Worm (Caenorhabditis elegans) whole organism, L1 larva: Measurements from ENCODE around the gene ipla-5.
A peak's percentile ranks its signal among the peaks of the same experiment; 100 is the strongest.

Experiments
- C04F5.9 ChIP-seq: sonication (generic microtip); optimal IDR thresholded peaks from 2 replicates; lab custom pipeline; 2016; ENCODE audit warnings: missing genetic modification characterization, missing compliant biosample characterization
- C34B4.2 ChIP-seq: sonication (generic microtip); optimal IDR thresholded peaks from 2 replicates; lab custom pipeline; 2017; ENCODE audit warnings: mild to moderate bottlenecking, missing genetic modification characterization, missing compliant biosample characterization
- alr-1 ChIP-seq: fragments of 200-800 bp; sonication (Bioruptor generic); optimal IDR thresholded peaks from 2 replicates; lab custom pipeline; 2018; ENCODE audit warnings: borderline replicate concordance, mild to moderate bottlenecking, missing genetic modification characterization, missing compliant biosample characterization
- aly-2 ChIP-seq: fragments of 150-350 bp; optimal IDR thresholded peaks from 2 replicates; lab custom pipeline; 2014; ENCODE audit warnings: missing biosample characterization, missing genetic modification characterization
- ama-1 ChIP-seq: fragments of 150-350 bp; optimal IDR thresholded peaks from 2 replicates; lab custom pipeline; 2014
- blmp-1 ChIP-seq: fragments of 150-350 bp; optimal IDR thresholded peaks from 2 replicates; lab custom pipeline; 2014; ENCODE audit warnings: missing biosample characterization, missing genetic modification characterization
- ceh-82 ChIP-seq, 3 experiments: fragments of 150-350 bp in 1 of 3; sonication (generic microtip) in 2 of 3; optimal IDR thresholded peaks; 2 replicates each; lab custom pipeline; 2014 to 2017; ENCODE audit warnings: missing biosample characterization in 3 of 3, missing genetic modification characterization in 3 of 3
- ceh-88 ChIP-seq: fragments of 200-800 bp; sonication (Bioruptor generic); IDR thresholded peaks from 2 replicates; pipeline ENCODE4 v1.3.6; 2022; ENCODE audit warnings: missing genetic modification characterization, missing compliant biosample characterization
- dpl-1 ChIP-seq, 3 experiments: fragments of 150-350 bp in 2 of 3; sonication (generic microtip) in 1 of 3; optimal IDR thresholded peaks; 2 replicates each; lab custom pipeline; 2014 to 2017; ENCODE audit warnings: missing biosample characterization in 3 of 3, missing genetic modification characterization in 3 of 3, missing genetic modification reagents in 3 of 3
- dsc-1 ChIP-seq: sonication (generic microtip); optimal IDR thresholded peaks from 2 replicates; lab custom pipeline; 2016; ENCODE audit warnings: mild to moderate bottlenecking, missing genetic modification characterization, missing compliant biosample characterization
- efl-1 ChIP-seq, 4 experiments: fragments of 150-350 bp; optimal IDR thresholded peaks in 3 of 4; peaks in 1 of 4; 1 replicate in 1 of 4; 2 replicates in 3 of 4; lab custom pipeline; 2014; ENCODE audit warnings: missing biosample characterization in 2 of 4, missing genetic modification characterization in 2 of 4, missing genetic modification reagents in 2 of 4
- egl-13 ChIP-seq: sonication (generic microtip); optimal IDR thresholded peaks from 2 replicates; lab custom pipeline; 2016; ENCODE audit warnings: missing genotype, missing genetic modification reagents, missing genetic modification characterization, missing compliant biosample characterization
- egl-27 ChIP-seq, 2 experiments: fragments of 150-350 bp in 1 of 2; sonication (generic microtip); optimal IDR thresholded peaks; 3 replicates each; lab custom pipeline; 2017 to 2018; ENCODE audit warnings: missing biosample characterization in 2 of 2, missing genetic modification characterization in 2 of 2, missing genetic modification reagents in 2 of 2
- elt-3 ChIP-seq, 6 experiments: fragments of 150-350 bp in 1 of 6; sonication (generic microtip); optimal IDR thresholded peaks; 2 replicates each; lab custom pipeline; 2017 to 2018; ENCODE audit warnings: missing biosample characterization in 6 of 6, missing genetic modification characterization in 6 of 6, inconsistent platforms in 1 of 6
- fkh-10 ChIP-seq: sonication (generic microtip); optimal IDR thresholded peaks from 2 replicates; lab custom pipeline; 2017; ENCODE audit warnings: missing biosample characterization, missing genetic modification reagents, missing genetic modification characterization
- fkh-4 ChIP-seq: sonication (generic microtip); optimal IDR thresholded peaks from 2 replicates; lab custom pipeline; 2016; ENCODE audit warnings: missing compliant biosample characterization, missing genetic modification characterization, borderline replicate concordance
- fkh-8 ChIP-seq: sonication (generic microtip); optimal IDR thresholded peaks from 2 replicates; lab custom pipeline; 2016; ENCODE audit warnings: mild to moderate bottlenecking, missing genetic modification characterization, missing compliant biosample characterization
- fos-1 ChIP-seq: fragments of 150-350 bp; optimal IDR thresholded peaks from 2 replicates; lab custom pipeline; 2014; ENCODE audit warnings: missing biosample characterization, missing genetic modification characterization
- hlh-17 ChIP-seq: fragments of 200-800 bp; sonication (Bioruptor generic); optimal IDR thresholded peaks from 2 replicates; lab custom pipeline; 2018; ENCODE audit warnings: missing genetic modification characterization, mild to moderate bottlenecking, missing compliant biosample characterization, moderate library complexity, borderline replicate concordance
- irx-1 ChIP-seq: sonication (generic microtip); optimal IDR thresholded peaks from 2 replicates; lab custom pipeline; 2016; ENCODE audit warnings: missing genetic modification characterization, missing compliant biosample characterization
- isw-1 ChIP-seq: fragments of 200-800 bp; sonication (Bioruptor generic); IDR thresholded peaks from 2 replicates; pipeline ENCODE4 v1.3.6; 2022; ENCODE audit warnings: missing genetic modification characterization, missing compliant biosample characterization
- lin-13 ChIP-seq: fragments of 150-350 bp; optimal IDR thresholded peaks from 2 replicates; lab custom pipeline; 2014; ENCODE audit warnings: missing biosample characterization, missing genetic modification reagents, missing genetic modification characterization
- lin-14 ChIP-seq: fragments of 200-800 bp; sonication (Bioruptor generic); optimal IDR thresholded peaks from 2 replicates; lab custom pipeline; 2018; ENCODE audit warnings: mild to moderate bottlenecking, missing genetic modification characterization, moderate library complexity, missing compliant biosample characterization
- lin-35 ChIP-seq, 2 experiments: fragments of 150-350 bp; optimal IDR thresholded peaks; 2 replicates each; lab custom pipeline; 2014; ENCODE audit warnings: missing biosample characterization in 2 of 2, missing genetic modification characterization in 2 of 2, missing genetic modification reagents in 2 of 2
- lsy-2 ChIP-seq, 2 experiments: fragments of 150-350 bp; optimal IDR thresholded peaks; 2 replicates each; lab custom pipeline; 2014; ENCODE audit warnings: missing biosample characterization in 2 of 2, missing genetic modification characterization in 2 of 2
- mab-9 ChIP-seq: fragments of 200-800 bp; sonication (Bioruptor generic); IDR thresholded peaks from 2 replicates; pipeline ENCODE4 v1.3.6; 2022; ENCODE audit warnings: missing genetic modification reagents, missing genetic modification characterization, missing compliant biosample characterization
- mef-2 ChIP-seq: fragments of 150-350 bp; optimal IDR thresholded peaks from 2 replicates; lab custom pipeline; 2014; ENCODE audit warnings: missing biosample characterization, missing genetic modification characterization
- nhr-47 ChIP-seq: sonication (generic microtip); optimal IDR thresholded peaks from 2 replicates; lab custom pipeline; 2016; ENCODE audit warnings: mild to moderate bottlenecking, missing genetic modification characterization, moderate library complexity, missing compliant biosample characterization
- nhr-71 ChIP-seq: sonication (generic microtip); optimal IDR thresholded peaks from 2 replicates; lab custom pipeline; 2016; ENCODE audit warnings: mild to moderate bottlenecking, missing genetic modification characterization, moderate library complexity, missing compliant biosample characterization
- nhr-90 ChIP-seq: sonication (generic microtip); optimal IDR thresholded peaks from 2 replicates; lab custom pipeline; 2016; ENCODE audit warnings: mild to moderate bottlenecking, missing genetic modification characterization, missing compliant biosample characterization; ENCODE audit not compliant: poor library complexity
- pag-3 ChIP-seq: sonication (generic microtip); optimal IDR thresholded peaks from 2 replicates; lab custom pipeline; 2017; ENCODE audit warnings: missing genetic modification characterization, mild to moderate bottlenecking, missing compliant biosample characterization, antibody characterized with exemption, borderline replicate concordance; ENCODE audit not compliant: insufficient read depth
- skn-1 ChIP-seq: fragments of 150-350 bp; optimal IDR thresholded peaks from 2 replicates; lab custom pipeline; 2014; ENCODE audit warnings: missing biosample characterization, missing genetic modification characterization
- snu-23 ChIP-seq: sonication (generic microtip); optimal IDR thresholded peaks from 2 replicates; lab custom pipeline; 2016; ENCODE audit warnings: missing genetic modification characterization, missing compliant biosample characterization
- sup-37 ChIP-seq: fragments of 200-800 bp; sonication (Bioruptor generic); optimal IDR thresholded peaks from 2 replicates; lab custom pipeline; 2018; ENCODE audit warnings: mild to moderate bottlenecking, missing genetic modification characterization, missing compliant biosample characterization
- swsn-7 ChIP-seq: sonication (generic microtip); optimal IDR thresholded peaks from 2 replicates; lab custom pipeline; 2016; ENCODE audit warnings: missing genetic modification characterization, missing compliant biosample characterization
- tbx-2 ChIP-seq: sonication (generic microtip); optimal IDR thresholded peaks from 2 replicates; lab custom pipeline; 2016; ENCODE audit warnings: missing genetic modification characterization, missing compliant biosample characterization
- tlp-1 ChIP-seq: fragments of 150-350 bp; optimal IDR thresholded peaks from 2 replicates; lab custom pipeline; 2014; ENCODE audit warnings: missing biosample characterization, missing genetic modification characterization
- unc-86 ChIP-seq: sonication (generic microtip); optimal IDR thresholded peaks from 2 replicates; lab custom pipeline; 2016; ENCODE audit warnings: missing genetic modification characterization, missing compliant biosample characterization
- vab-15 ChIP-seq: sonication (generic microtip); optimal IDR thresholded peaks from 2 replicates; lab custom pipeline; 2017; ENCODE audit warnings: missing genotype, mild to moderate bottlenecking, missing genetic modification characterization, missing compliant biosample characterization
- xbp-1 ChIP-seq: sonication (generic microtip); optimal IDR thresholded peaks from 2 replicates; lab custom pipeline; 2016; ENCODE audit warnings: missing genetic modification characterization, missing compliant biosample characterization
- zag-1 ChIP-seq: fragments of 150-350 bp; optimal IDR thresholded peaks from 2 replicates; lab custom pipeline; 2014; ENCODE audit warnings: missing biosample characterization, missing genetic modification characterization

Gene ipla-5

ce11 chrIV:8761896-8762295 is 46.8 kb downstream of the ipla-5 start, which contains the start of the genes F20C5.11 and klp-11:
Gene F20C5.11, minus strand, starts transcription at chrIV:8761996.
Gene klp-11, minus strand, starts transcription at chrIV:8762066.
- TF ChIP-seq egl-13 (tag; lab: Kevin White, UChicago), result no peak
- TF ChIP-seq ama-1, result no peak
- no peak for TF ChIP-seq nhr-90 (tag; lab: Kevin White, UChicago)
- no peak for TF ChIP-seq hlh-17 (GFP tag; lab: Kevin White, UChicago)
- TF ChIP-seq vab-15 (tag; lab: Kevin White, UChicago), result no peak
- no peak for TF ChIP-seq C04F5.9 (tag; lab: Kevin White, UChicago)
- TF ChIP-seq snu-23 (GFP tag; lab: Kevin White, UChicago), result no peak
- TF ChIP-seq sup-37 (GFP tag; lab: Kevin White, UChicago), result no peak
- no peak for TF ChIP-seq nhr-47 (tag; lab: Kevin White, UChicago)
- no peak for TF ChIP-seq aly-2 (tag; lab: Kevin White, UChicago)
- no peak for TF ChIP-seq pag-3 (tag; lab: Kevin White, UChicago)

- TF ChIP-seq dpl-1 (GFP tag; optimal IDR thresholded peaks at IDR 0.05; lab: Kevin White, UChicago), result peak in 1 of 3 experiments; percentile 32
- TF ChIP-seq mab-9, result no peak
- TF ChIP-seq C34B4.2, result no peak
- TF ChIP-seq efl-1 (optimal IDR thresholded peaks at IDR 0.05; lab: Kevin White, UChicago), result peak; percentile 43 to 56
- TF ChIP-seq efl-1 (GFP tag; optimal IDR thresholded peaks at IDR 0.05 in 1 of 2; lab: Kevin White, UChicago), result peak in 1 of 2 experiments; percentile 9
- no peak for TF ChIP-seq elt-3 (tag; optimal IDR thresholded peaks at IDR 0.05; lab: Kevin White, UChicago)
- TF ChIP-seq tbx-2, result peak; percentile 41
- no peak for TF ChIP-seq ceh-88
- TF ChIP-seq fkh-4 (tag; lab: Kevin White, UChicago), result peak; percentile 65
- peak; percentile 47 for TF ChIP-seq fkh-8
- peak; percentile 92 for TF ChIP-seq lin-14
- TF ChIP-seq zag-1 (tag; lab: Kevin White, UChicago), result peak; percentile 48
- TF ChIP-seq isw-1 (GFP tag; lab: Robert Waterston, UW), result peak; percentile 35
- TF ChIP-seq xbp-1 (tag; lab: Kevin White, UChicago), result peak; percentile 14
- TF ChIP-seq skn-1 (tag; lab: Kevin White, UChicago), result peak; percentile 11
- TF ChIP-seq fkh-10 (GFP tag; lab: Kevin White, UChicago), result peak; percentile 84
- peak; percentile 49 for TF ChIP-seq unc-86 (tag; lab: Kevin White, UChicago)
- TF ChIP-seq egl-13 (tag; lab: Kevin White, UChicago), result peak; percentile 46
- TF ChIP-seq irx-1, result peak; percentile 24
- TF ChIP-seq lin-13, result no peak
- no peak for TF ChIP-seq blmp-1 (tag; lab: Kevin White, UChicago)
- TF ChIP-seq swsn-7 (tag; lab: Kevin White, UChicago), result peak; percentile 49
- no peak for TF ChIP-seq tlp-1
- peak; percentile 21 to 43 for TF ChIP-seq lsy-2 (tag; optimal IDR thresholded peaks at IDR 0.05; lab: Kevin White, UChicago)
- no peak for TF ChIP-seq mef-2 (tag; lab: Kevin White, UChicago)
- peak; percentile 53 for TF ChIP-seq nhr-71 (tag; lab: Kevin White, UChicago)
- peak; percentile 5 for TF ChIP-seq fos-1 (tag; lab: Kevin White, UChicago)
- peak in 1 of 2 experiments; percentile 43 for TF ChIP-seq lin-35 (GFP tag; optimal IDR thresholded peaks at IDR 0.05; lab: Kevin White, UChicago)
- peak; percentile 45 for TF ChIP-seq nhr-47 (tag; lab: Kevin White, UChicago)
- no peak for TF ChIP-seq egl-27 (tag; optimal IDR thresholded peaks at IDR 0.05; lab: Kevin White, UChicago)
- TF ChIP-seq dsc-1, result peak; percentile 92
- no peak for TF ChIP-seq ama-1
- TF ChIP-seq ceh-82 (tag; optimal IDR thresholded peaks at IDR 0.05; lab: Kevin White, UChicago), result peak; percentile 15 to 66 (median 34)
- TF ChIP-seq alr-1, result no peak
Measured at ce11 chrIV:8762471-8762870, 47.4 kb downstream of the ipla-5 start.
